Worm (Caenorhabditis elegans) whole organism, mixed stage, embryonic: ENCODE measurements around the gene tsp-4.
A peak's percentile ranks its signal among the peaks of the same experiment; 100 is the strongest.

Experiments
- M03D4.4 ChIP-seq: sonication (generic microtip); optimal IDR thresholded peaks from 2 replicates; lab custom pipeline; 2017; ENCODE audit warnings: mild to moderate bottlenecking, missing genetic modification characterization, missing compliant biosample characterization
- bed-3 ChIP-seq: fragments of 200-800 bp; sonication (Bioruptor generic); optimal IDR thresholded peaks from 3 replicates; lab custom pipeline; 2018; ENCODE audit warnings: mild to moderate bottlenecking, missing genetic modification characterization, moderate library complexity, missing compliant biosample characterization
- ceh-43 ChIP-seq: fragments of 200-800 bp; sonication (Bioruptor generic); optimal IDR thresholded peaks from 2 replicates; lab custom pipeline; 2018; ENCODE audit warnings: mild to moderate bottlenecking, missing genetic modification characterization, moderate library complexity, missing compliant biosample characterization
- ceh-83 ChIP-seq: fragments of 200-800 bp; sonication (Bioruptor generic); optimal IDR thresholded peaks from 2 replicates; lab custom pipeline; 2018; ENCODE audit warnings: mild to moderate bottlenecking, missing genetic modification characterization, missing compliant biosample characterization
- ces-1 ChIP-seq: fragments of 150-350 bp; optimal IDR thresholded peaks from 2 replicates; lab custom pipeline; 2014; ENCODE audit warnings: missing biosample characterization, missing genetic modification reagents, missing genetic modification characterization
- cnd-1 ChIP-seq: fragments of 200-800 bp; sonication (Bioruptor generic); optimal IDR thresholded peaks from 2 replicates; lab custom pipeline; 2018; ENCODE audit warnings: mild to moderate bottlenecking, missing genetic modification characterization, missing compliant biosample characterization
- drap-1 ChIP-seq: fragments of 200-800 bp; sonication (Bioruptor generic); optimal IDR thresholded peaks from 3 replicates; lab custom pipeline; 2018; ENCODE audit warnings: mild to moderate bottlenecking, missing genetic modification characterization, missing compliant biosample characterization
- elt-1 ChIP-seq: sonication (generic microtip); optimal IDR thresholded peaks from 2 replicates; lab custom pipeline; 2017; ENCODE audit warnings: missing genetic modification characterization, mild to moderate bottlenecking, missing compliant biosample characterization, antibody characterized with exemption, moderate library complexity, borderline replicate concordance; ENCODE audit not compliant: insufficient read depth
- flh-1 ChIP-seq: fragments of 200-800 bp; sonication (Bioruptor generic); optimal IDR thresholded peaks from 2 replicates; lab custom pipeline; 2018; ENCODE audit warnings: mild to moderate bottlenecking, missing genetic modification characterization, moderate library complexity, missing compliant biosample characterization
- ham-2 ChIP-seq: fragments of 200-800 bp; sonication (Bioruptor generic); optimal IDR thresholded peaks from 2 replicates; lab custom pipeline; 2018; ENCODE audit warnings: mild to moderate bottlenecking, missing genetic modification characterization, missing compliant biosample characterization
- hlh-1 ChIP-seq: fragments of 150-350 bp; optimal IDR thresholded peaks from 2 replicates; lab custom pipeline; 2014; ENCODE audit warnings: missing biosample characterization, missing genetic modification reagents, missing genetic modification characterization
- lin-32 ChIP-seq: fragments of 200-800 bp; sonication (Bioruptor generic); optimal IDR thresholded peaks from 2 replicates; lab custom pipeline; 2018; ENCODE audit warnings: mild to moderate bottlenecking, missing genetic modification characterization, missing compliant biosample characterization
- lsy-2 ChIP-seq: fragments of 150-350 bp; optimal IDR thresholded peaks from 2 replicates; lab custom pipeline; 2014; ENCODE audit warnings: missing biosample characterization, missing genetic modification characterization
- mab-5 ChIP-seq: fragments of 150-350 bp; optimal IDR thresholded peaks from 2 replicates; lab custom pipeline; 2014; ENCODE audit warnings: missing biosample characterization, missing genetic modification characterization
- mep-1 ChIP-seq: fragments of 150-350 bp; optimal IDR thresholded peaks from 2 replicates; lab custom pipeline; 2017; ENCODE audit warnings: missing biosample characterization, missing genetic modification reagents, missing genetic modification characterization, inconsistent platforms
- mls-2 ChIP-seq: sonication (generic microtip); optimal IDR thresholded peaks from 2 replicates; lab custom pipeline; 2016; ENCODE audit warnings: mild to moderate bottlenecking, missing genetic modification characterization, moderate library complexity, missing compliant biosample characterization
- nhr-2 ChIP-seq: fragments of 150-350 bp; optimal IDR thresholded peaks from 2 replicates; lab custom pipeline; 2014; ENCODE audit warnings: missing biosample characterization, missing genetic modification characterization
- nhr-237 ChIP-seq: fragments of 150-350 bp; optimal IDR thresholded peaks from 2 replicates; lab custom pipeline; 2014; ENCODE audit warnings: missing biosample characterization, missing genetic modification characterization
- nhr-28 ChIP-seq: fragments of 150-350 bp; optimal IDR thresholded peaks from 2 replicates; lab custom pipeline; 2014; ENCODE audit warnings: missing biosample characterization, missing genetic modification characterization
- pha-4 ChIP-seq: fragments of 150-350 bp; optimal IDR thresholded peaks from 2 replicates; lab custom pipeline; 2018; ENCODE audit warnings: missing biosample characterization, missing genetic modification reagents, missing genetic modification characterization
- sem-2 ChIP-seq: fragments of 200-800 bp; sonication (Bioruptor generic); optimal IDR thresholded peaks from 2 replicates; lab custom pipeline; 2018; ENCODE audit warnings: mild to moderate bottlenecking, missing genetic modification characterization, missing compliant biosample characterization
- snpc-4 ChIP-seq: fragments of 150-350 bp; optimal IDR thresholded peaks from 2 replicates; lab custom pipeline; 2014; ENCODE audit warnings: missing biosample characterization, missing genetic modification characterization
- sptf-1 ChIP-seq: sonication (generic microtip); optimal IDR thresholded peaks from 2 replicates; lab custom pipeline; 2017; ENCODE audit warnings: mild to moderate bottlenecking, missing genetic modification characterization, moderate library complexity, missing compliant biosample characterization
- tbx-8 ChIP-seq: fragments of 200-800 bp; sonication (Bioruptor generic); optimal IDR thresholded peaks from 2 replicates; lab custom pipeline; 2018; ENCODE audit warnings: mild to moderate bottlenecking, missing genetic modification characterization, moderate library complexity, missing compliant biosample characterization
- unc-120 ChIP-seq: sonication (generic microtip); optimal IDR thresholded peaks from 2 replicates; lab custom pipeline; 2017; ENCODE audit warnings: missing genetic modification characterization, missing compliant biosample characterization; ENCODE audit not compliant: poor library complexity, severe bottlenecking
- unc-39 ChIP-seq: fragments of 150-350 bp; optimal IDR thresholded peaks from 2 replicates; lab custom pipeline; 2014; ENCODE audit warnings: missing biosample characterization, missing genetic modification characterization
- unc-62 ChIP-seq: fragments of 150-350 bp; optimal IDR thresholded peaks from 2 replicates; lab custom pipeline; 2014; ENCODE audit warnings: missing biosample characterization, missing genetic modification reagents, missing genetic modification characterization
- zip-8 ChIP-seq: fragments of 150-350 bp; optimal IDR thresholded peaks from 2 replicates; lab custom pipeline; 2014; ENCODE audit warnings: missing biosample characterization, missing genetic modification characterization
- ztf-11 ChIP-seq: fragments of 150-350 bp; optimal IDR thresholded peaks from 2 replicates; lab custom pipeline; 2014; ENCODE audit warnings: missing biosample characterization, missing genetic modification characterization

The tsp-4 gene

ce11 chrIV:12547824-12548223 is 27.8 kb upstream of the tsp-4 start, which contains the start of gene ipmk-1:
Gene ipmk-1, plus strand, starts transcription at chrIV:12548124.
- no peak for TF ChIP-seq ceh-83 (GFP tag; lab: Kevin White, UChicago)
- TF ChIP-seq ztf-11 (tag; lab: Kevin White, UChicago) = no peak
- no peak for TF ChIP-seq hlh-1 (tag; lab: Kevin White, UChicago)
- TF ChIP-seq ces-1 = no peak
- no peak for TF ChIP-seq unc-39 (tag; lab: Kevin White, UChicago)
- no peak for TF ChIP-seq nhr-28 (tag; lab: Kevin White, UChicago)
- TF ChIP-seq sem-2 = no peak
- TF ChIP-seq snpc-4 (tag; lab: Kevin White, UChicago) = no peak
- TF ChIP-seq, all 35 proteins: peak for 0

DNA sequence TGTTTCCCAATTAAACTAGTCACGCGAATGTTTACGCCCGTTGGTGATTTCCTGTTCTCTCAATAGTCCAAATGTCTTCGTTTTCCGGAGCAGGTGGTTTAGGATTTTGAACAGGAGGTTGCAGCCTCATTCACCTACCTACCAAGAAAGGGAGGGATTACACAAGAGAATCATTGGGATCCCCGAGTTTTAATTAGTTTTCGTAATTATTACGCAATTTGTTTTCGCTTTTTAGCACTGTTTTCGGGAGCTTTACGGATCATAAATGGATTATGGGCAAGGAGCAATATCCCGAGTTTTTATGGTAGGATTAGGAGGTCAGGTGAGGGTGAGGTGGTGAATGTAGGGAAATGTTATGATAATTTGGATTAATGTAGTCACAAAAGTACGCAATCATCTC is 25.9 kb upstream of the tsp-4 start:
- TF ChIP-seq zip-8 (tag; lab: Kevin White, UChicago) = peak; percentile 97
- peak; percentile 47 for TF ChIP-seq ceh-43 (GFP tag; lab: Kevin White, UChicago)
- TF ChIP-seq mls-2 (tag; lab: Kevin White, UChicago) = peak; percentile 46
- peak; percentile 44 for TF ChIP-seq ceh-83 (GFP tag; lab: Kevin White, UChicago)
- peak; percentile 58 for TF ChIP-seq cnd-1
- TF ChIP-seq bed-3 (GFP tag; lab: Kevin White, UChicago) = no peak
- TF ChIP-seq drap-1 = no peak

ce11 chrIV:12545393-12545792 is 25.3 kb upstream of the tsp-4 start:
- TF ChIP-seq nhr-2 (tag; lab: Kevin White, UChicago) (no peak), ces-1 (peak; percentile 57)

DNA sequence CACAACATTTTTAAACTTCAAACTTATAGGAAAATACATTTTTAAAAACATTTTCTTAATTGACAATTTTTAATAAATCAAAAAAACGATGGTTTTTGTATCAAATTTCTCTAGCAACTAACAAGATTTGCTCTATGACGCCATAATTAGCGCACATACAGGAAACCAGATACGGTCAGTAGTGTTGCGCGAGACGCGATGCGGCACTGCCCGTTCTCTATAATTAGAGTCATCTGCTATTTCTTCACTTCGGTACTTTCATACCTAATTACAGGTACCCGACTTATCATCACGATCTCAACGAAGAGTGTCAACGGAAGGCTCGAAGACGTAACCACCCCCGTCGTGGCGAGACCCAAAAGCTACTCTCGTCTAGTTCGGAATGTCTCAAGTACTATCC is 24.6 kb upstream of the tsp-4 start:
- TF ChIP-seq cnd-1 = no peak
- TF ChIP-seq ceh-43 (GFP tag; lab: Kevin White, UChicago) = peak; percentile 39
- TF ChIP-seq zip-8 (tag; lab: Kevin White, UChicago) = peak; percentile 30
- TF ChIP-seq nhr-2 (tag; lab: Kevin White, UChicago) = peak; percentile 66
- TF ChIP-seq, all 35 proteins: peak for 3

ce11 chrIV:12542011-12542410 is 22.0 kb upstream of the tsp-4 start, which contains the start of gene ham-1:
Gene ham-1, plus strand, starts transcription at chrIV:12542183.
- TF ChIP-seq unc-120 (tag; lab: Kevin White, UChicago) = no peak
- TF ChIP-seq ceh-83 (GFP tag; lab: Kevin White, UChicago) = no peak
- TF ChIP-seq unc-39 (tag; lab: Kevin White, UChicago) = no peak
- no peak for TF ChIP-seq mab-5
- TF ChIP-seq lsy-2 (tag; lab: Kevin White, UChicago) = no peak
- TF ChIP-seq mep-1 = no peak
- TF ChIP-seq snpc-4 (tag; lab: Kevin White, UChicago) = no peak
- TF ChIP-seq M03D4.4 = no peak
- TF ChIP-seq elt-1 (tag; lab: Kevin White, UChicago) = no peak
- no peak for TF ChIP-seq sptf-1
- no peak for TF ChIP-seq tbx-8
- TF ChIP-seq cnd-1 = no peak
- no peak for TF ChIP-seq ztf-11 (tag; lab: Kevin White, UChicago)
- TF ChIP-seq mls-2 (tag; lab: Kevin White, UChicago) = no peak
- no peak for TF ChIP-seq hlh-1 (tag; lab: Kevin White, UChicago)
- TF ChIP-seq, all 35 proteins: peak for 0

DNA sequence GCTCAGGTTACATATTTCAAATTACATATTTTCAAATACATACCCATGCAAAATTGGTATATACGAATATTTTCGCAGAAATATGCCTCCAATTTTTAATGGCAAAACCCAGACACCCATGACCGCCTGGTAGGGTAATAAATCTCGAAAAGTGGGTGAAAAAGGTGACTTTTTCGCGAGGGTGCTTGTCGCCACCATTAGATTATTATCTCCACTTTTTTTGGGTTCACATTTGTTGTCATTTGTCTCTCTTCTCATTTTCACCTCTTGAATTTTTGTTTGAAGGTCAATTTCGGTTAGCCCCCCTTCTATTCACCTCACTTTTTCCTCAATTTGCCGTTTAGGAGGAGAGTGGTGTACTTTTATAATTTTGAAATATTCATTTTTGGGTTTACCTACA is 20.2 kb upstream of the tsp-4 start:
- TF ChIP-seq unc-120 (tag; lab: Kevin White, UChicago) (no peak), cnd-1 (no peak), unc-62 (GFP tag; lab: Kevin White, UChicago) (no peak), tbx-8 (no peak), sem-2 (no peak), pha-4 (tag; lab: Kevin White, UChicago) (no peak), flh-1 (GFP tag; lab: Kevin White, UChicago) (no peak), lsy-2 (tag; lab: Kevin White, UChicago) (no peak), hlh-1 (tag; lab: Kevin White, UChicago) (no peak), nhr-28 (tag; lab: Kevin White, UChicago) (no peak), ces-1 (no peak), elt-1 (tag; lab: Kevin White, UChicago) (no peak), ceh-83 (GFP tag; lab: Kevin White, UChicago) (no peak), nhr-237 (tag; lab: Kevin White, UChicago) (no peak), unc-39 (tag; lab: Kevin White, UChicago) (no peak), ham-2 (no peak), lin-32 (GFP tag; lab: Kevin White, UChicago) (no peak), nhr-2 (tag; lab: Kevin White, UChicago) (no peak)
